Worm (Caenorhabditis elegans) whole organism, late embryonic: ENCODE results near the gene Y45G5AM.9.
A peak's percentile ranks its signal among the peaks of the same experiment; 100 is the strongest.

Experiments
- F13H6.1 ChIP-seq: sonication (generic microtip); optimal IDR thresholded peaks from 2 replicates; lab custom pipeline; 2016; ENCODE audit warnings: missing genetic modification characterization, missing compliant biosample characterization
- T23F11.4 ChIP-seq: fragments of 200-800 bp; sonication (Bioruptor generic); optimal IDR thresholded peaks from 2 replicates; lab custom pipeline; 2018; ENCODE audit warnings: mild to moderate bottlenecking, missing genetic modification characterization, missing compliant biosample characterization
- ama-1 ChIP-seq: fragments of 150-350 bp; optimal IDR thresholded peaks from 2 replicates; lab custom pipeline; 2014
- ceh-14 ChIP-seq: sonication (generic microtip); optimal IDR thresholded peaks from 2 replicates; lab custom pipeline; 2016; ENCODE audit warnings: missing genotype, missing genetic modification characterization, missing compliant biosample characterization
- ceh-48 ChIP-seq: sonication (generic microtip); optimal IDR thresholded peaks from 2 replicates; lab custom pipeline; 2016; ENCODE audit warnings: missing genetic modification characterization, inconsistent platforms, missing compliant biosample characterization
- fkh-10 ChIP-seq: fragments of 150-350 bp; optimal IDR thresholded peaks from 2 replicates; lab custom pipeline; 2014; ENCODE audit warnings: missing biosample characterization, missing genetic modification reagents, missing genetic modification characterization
- hlh-30 ChIP-seq: sonication (generic microtip); optimal IDR thresholded peaks from 2 replicates; lab custom pipeline; 2017; ENCODE audit warnings: antibody characterized with exemption, missing genetic modification characterization, missing compliant biosample characterization; ENCODE audit not compliant: insufficient read depth
- lin-11 ChIP-seq: fragments of 200-800 bp; sonication (Bioruptor generic); optimal IDR thresholded peaks from 2 replicates; lab custom pipeline; 2018; ENCODE audit warnings: mild to moderate bottlenecking, missing genetic modification characterization, missing compliant biosample characterization
- pag-3 ChIP-seq: sonication (generic microtip); optimal IDR thresholded peaks from 2 replicates; lab custom pipeline; 2016; ENCODE audit warnings: missing compliant biosample characterization, missing genetic modification characterization, borderline replicate concordance
- pha-2 ChIP-seq: sonication (generic microtip); optimal IDR thresholded peaks from 2 replicates; lab custom pipeline; 2017; ENCODE audit warnings: mild to moderate bottlenecking, missing genetic modification characterization, missing compliant biosample characterization
- pha-4 ChIP-seq: fragments of 150-350 bp; optimal IDR thresholded peaks from 2 replicates; lab custom pipeline; 2018; ENCODE audit warnings: missing biosample characterization, missing genetic modification reagents, missing genetic modification characterization
- pqm-1 ChIP-seq: sonication (generic microtip); optimal IDR thresholded peaks from 2 replicates; lab custom pipeline; 2016; ENCODE audit warnings: missing genetic modification characterization, missing compliant biosample characterization
- unc-55 ChIP-seq: sonication (generic microtip); optimal IDR thresholded peaks from 2 replicates; lab custom pipeline; 2017; ENCODE audit warnings: missing biosample characterization, missing genetic modification reagents, missing genetic modification characterization

DNA sequence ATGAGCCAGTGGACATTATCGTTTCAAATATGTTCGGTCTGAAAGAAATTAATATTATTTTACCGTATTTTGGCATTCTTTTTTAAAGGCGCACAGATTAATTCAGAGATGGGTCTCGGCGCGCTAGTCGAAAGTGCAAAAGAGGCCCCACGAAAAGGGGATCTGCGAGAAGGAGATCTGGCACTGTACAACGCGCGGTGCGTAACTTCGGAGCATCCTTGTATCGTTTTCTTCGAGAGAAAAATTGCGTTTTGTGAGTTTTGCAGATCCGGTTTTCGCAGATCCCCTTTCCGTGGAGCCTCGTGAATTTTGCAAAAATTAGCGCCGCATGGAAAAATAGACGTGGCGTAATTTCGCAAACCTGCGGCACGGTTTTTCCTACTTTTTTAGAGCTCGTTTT, 12.7 kb downstream of the Y45G5AM.9 start:
- TF ChIP-seq ama-1 (lab: Kevin White, UChicago) (no peak), F13H6.1 (tag; lab: Kevin White, UChicago) (no peak), T23F11.4 (no peak), ceh-48 (tag; lab: Kevin White, UChicago) (no peak), unc-55 (no peak), pha-2 (tag; lab: Kevin White, UChicago) (no peak), pha-4 (tag; lab: Kevin White, UChicago) (no peak), ceh-14 (tag; lab: Kevin White, UChicago) (peak; percentile 27), lin-11 (tag; lab: Kevin White, UChicago) (no peak), fkh-10 (GFP tag; lab: Kevin White, UChicago) (no peak), pag-3 (tag; lab: Kevin White, UChicago) (no peak), hlh-30 (tag; lab: Kevin White, UChicago) (no peak), pqm-1 (tag; lab: Kevin White, UChicago) (no peak)
